Worm (Caenorhabditis elegans): ENCODE results near the gene F59B10.5.

F59B10.5 gene

DNA sequence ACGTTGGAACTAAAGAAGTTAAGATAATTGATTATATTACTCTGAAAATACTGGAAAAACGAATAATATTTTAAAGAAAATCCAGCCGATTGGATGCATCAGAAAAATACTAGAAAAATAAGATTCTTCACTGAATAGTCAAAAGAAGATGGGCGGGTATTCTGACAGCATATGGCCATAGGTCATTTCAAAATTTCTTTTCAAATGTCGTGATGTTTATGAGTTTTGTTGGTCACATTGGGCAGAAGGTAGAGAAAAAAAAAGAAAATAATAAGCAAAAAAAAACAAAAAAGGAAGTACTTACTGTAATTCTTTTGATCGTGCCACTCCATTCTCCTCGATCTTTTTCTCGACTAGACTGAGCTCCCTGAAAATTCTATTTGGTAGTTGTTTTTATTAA is at the start of gene F59B10.5:
F59B10.5 (minus strand) TSS at position 101 of the 400 bp plus-strand sequence.
- TF ChIP-seq ceh-48 (tag; optimal IDR thresholded peaks at IDR 0.05) (no peak), Y22D7AL.16 (tag; optimal IDR thresholded peaks at IDR 0.05) (no peak), npax-4 (tag; optimal IDR thresholded peaks at IDR 0.05) (no peak), mec-3 (tag; optimal IDR thresholded peaks at IDR 0.05; ENCODE audit: borderline replicate concordance) (no peak), ceh-30 (tag; optimal IDR thresholded peaks at IDR 0.05) (no peak), sox-4 (tag; optimal IDR thresholded peaks at IDR 0.05) (no peak), madf-2 (tag; optimal IDR thresholded peaks at IDR 0.05) (no peak), ceh-31 (tag; optimal IDR thresholded peaks at IDR 0.05) (no peak), hlh-30 (tag; optimal IDR thresholded peaks at IDR 0.05; ENCODE audit: insufficient read depth) (no peak), pha-2 (tag; optimal IDR thresholded peaks at IDR 0.05) (no peak), pros-1 (tag; optimal IDR thresholded peaks at IDR 0.05) (no peak), sdc-2 (tag; optimal IDR thresholded peaks at IDR 0.05) (no peak), odd-2 (tag; optimal IDR thresholded peaks at IDR 0.05) (no peak), elt-4 (tag; optimal IDR thresholded peaks at IDR 0.05) (no peak), syd-9 (tag; optimal IDR thresholded peaks at IDR 0.05) (no peak)

DNA sequence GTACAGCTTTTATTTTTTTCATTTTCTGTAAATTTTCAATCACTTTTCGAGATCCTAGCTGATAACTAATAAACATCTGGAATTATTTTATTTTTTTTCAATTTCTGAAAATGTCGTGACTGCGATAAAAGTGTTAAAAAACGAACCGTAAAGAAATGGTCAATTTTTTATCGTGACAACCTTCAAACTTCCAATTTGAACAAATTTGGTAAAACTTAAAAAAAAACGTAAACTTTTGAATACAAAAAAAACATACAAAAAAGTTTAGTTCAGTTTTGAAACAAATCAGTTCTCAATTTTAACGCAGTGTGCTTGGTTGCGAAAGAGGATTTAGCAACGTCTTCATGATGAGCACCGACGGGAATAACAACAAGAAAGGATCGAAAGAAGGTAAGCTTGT is 48.5 kb upstream of the F59B10.5 start, which contains the start of gene C06A1.3:
C06A1.3 (plus strand) TSS at position 301 of the 400 bp plus-strand sequence.
- TF ChIP-seq npax-4 (tag; optimal IDR thresholded peaks at IDR 0.05) (no peak), ceh-34 (tag; optimal IDR thresholded peaks at IDR 0.05) (no peak), fkh-10 (GFP tag; optimal IDR thresholded peaks at IDR 0.05) (no peak), ceh-22 (tag; optimal IDR thresholded peaks at IDR 0.05) (no peak), zip-5 (tag; optimal IDR thresholded peaks at IDR 0.05) (no peak), hlh-6 (tag; optimal IDR thresholded peaks at IDR 0.05) (no peak), che-1 (tag; optimal IDR thresholded peaks at IDR 0.05) (no peak), ceh-30 (tag; optimal IDR thresholded peaks at IDR 0.05) (no peak), mec-3 (tag; optimal IDR thresholded peaks at IDR 0.05; ENCODE audit: borderline replicate concordance) (no peak), C08G9.2 (tag; optimal IDR thresholded peaks at IDR 0.05) (no peak)

DNA sequence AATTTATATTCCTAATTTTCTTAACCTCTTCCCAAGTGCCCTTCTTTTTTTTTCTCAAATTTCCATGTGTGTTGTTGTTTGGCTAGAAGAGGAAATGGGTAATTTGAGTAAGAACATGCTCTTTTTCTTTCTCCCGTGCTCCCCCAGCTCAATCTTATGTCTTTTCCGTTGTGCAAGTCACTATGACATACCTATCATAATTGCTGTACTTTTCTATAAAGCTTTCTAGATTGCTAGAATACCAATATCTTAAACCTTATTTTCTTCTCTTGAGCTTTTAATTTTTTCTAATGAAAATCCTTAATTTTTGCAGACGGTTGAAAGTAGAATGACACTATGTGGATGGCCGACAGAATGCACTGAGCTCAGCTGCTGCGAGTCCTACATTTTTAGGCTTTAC is 46.8 kb upstream of the F59B10.5 start, which contains the start of gene txt-13:
txt-13 (plus strand) TSS at position 301 of the 400 bp plus-strand sequence.
- TF ChIP-seq tbx-2 (tag; optimal IDR thresholded peaks at IDR 0.05) (no peak), ceh-22 (tag; optimal IDR thresholded peaks at IDR 0.05) (no peak), pax-1 (tag; optimal IDR thresholded peaks at IDR 0.05) (no peak), ttx-3 (tag; optimal IDR thresholded peaks at IDR 0.05) (no peak), hlh-8 (tag; optimal IDR thresholded peaks at IDR 0.05) (no peak), K02D7.2 (tag; optimal IDR thresholded peaks at IDR 0.05) (no peak), fax-1 (tag; optimal IDR thresholded peaks at IDR 0.05) (no peak), ceh-48 (tag; optimal IDR thresholded peaks at IDR 0.05) (no peak), unc-3 (GFP tag; conservative IDR thresholded peaks at IDR 0.05) (no peak), unc-3 (tag; optimal IDR thresholded peaks at IDR 0.05) (no peak), sdc-2 (tag; optimal IDR thresholded peaks at IDR 0.05) (no peak)

DNA sequence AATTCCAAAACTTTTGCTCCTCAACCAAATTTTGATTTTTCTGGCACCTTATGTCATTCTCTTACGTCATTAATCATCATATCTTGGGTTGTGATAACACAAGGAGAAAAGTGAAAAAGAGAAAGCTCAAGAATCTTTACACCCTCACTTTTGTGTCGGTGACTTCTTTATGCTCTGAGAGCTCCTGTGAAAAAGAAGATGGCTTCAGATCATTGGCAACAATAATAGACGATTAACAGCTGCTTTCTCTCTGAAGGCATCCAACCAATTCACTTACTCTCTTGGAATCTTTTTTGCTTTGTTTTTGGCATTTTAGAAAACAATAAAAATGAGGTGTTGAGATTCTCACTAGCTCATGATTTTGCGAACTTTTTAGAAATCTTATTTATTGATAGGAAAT is 46.0 kb upstream of the F59B10.5 start:
- no peak for TF ChIP-seq ceh-9 (tag; optimal IDR thresholded peaks at IDR 0.05)
- no peak for TF ChIP-seq rnt-1 (tag; optimal IDR thresholded peaks at IDR 0.05)
- TF ChIP-seq unc-55 (GFP tag; optimal IDR thresholded peaks at IDR 0.05), result peak; percentile 13

DNA sequence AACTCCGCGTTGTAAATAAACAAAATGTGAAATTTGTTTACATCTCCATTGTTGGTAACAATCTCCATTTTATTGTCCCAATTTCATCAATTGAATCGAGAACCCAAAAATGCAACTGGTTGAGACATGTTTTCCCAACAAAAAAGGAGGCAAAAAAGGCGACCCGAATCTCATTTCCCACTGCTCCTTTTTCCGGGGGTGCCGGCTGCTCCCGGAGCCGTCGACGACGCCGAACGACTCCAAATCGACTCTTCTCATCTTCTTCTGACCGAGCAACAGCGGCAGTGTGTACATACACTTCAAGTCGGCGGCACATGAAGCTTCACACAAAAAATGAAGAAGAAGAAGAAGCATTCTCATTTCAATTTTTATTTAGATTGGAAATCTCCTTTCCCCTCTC is 43.0 kb upstream of the F59B10.5 start:
- TF ChIP-seq dve-1 (tag; optimal IDR thresholded peaks at IDR 0.05) (no peak), sox-2 (GFP tag; IDR thresholded peaks at IDR 0.05) (no peak), K09A11.1 (tag; optimal IDR thresholded peaks at IDR 0.05; ENCODE audit: insufficient read depth) (no peak), ceh-2 (tag; optimal IDR thresholded peaks at IDR 0.05) (no peak), fkh-6 (tag; optimal IDR thresholded peaks at IDR 0.05) (no peak), tbx-2 (tag; optimal IDR thresholded peaks at IDR 0.05) (no peak), pax-1 (tag; optimal IDR thresholded peaks at IDR 0.05) (no peak), nfya-1 (tag; optimal IDR thresholded peaks at IDR 0.05) (no peak), pqm-1 (tag; optimal IDR thresholded peaks at IDR 0.05) (no peak), elt-2 (tag; optimal IDR thresholded peaks at IDR 0.05) (no peak), che-1 (tag; optimal IDR thresholded peaks at IDR 0.05) (no peak), fkh-10 (GFP tag; optimal IDR thresholded peaks at IDR 0.05) (no peak)
